Worm (Caenorhabditis elegans) whole organism, L3 larva: ENCODE results near the gene gtf-2F1.

ENCODE experiments used
- nhr-25 ChIP-seq: sonication (generic microtip); optimal IDR thresholded peaks from 2 replicates; lab custom pipeline; 2017; ENCODE audit warnings: missing biosample characterization, missing genetic modification characterization
- skn-1 ChIP-seq: fragments of 150-350 bp; optimal IDR thresholded peaks from 2 replicates; lab custom pipeline; 2014; ENCODE audit warnings: missing biosample characterization, missing genetic modification characterization
- tbx-2 ChIP-seq: sonication (generic microtip); optimal IDR thresholded peaks from 2 replicates; lab custom pipeline; 2016; ENCODE audit warnings: mild to moderate bottlenecking, missing genetic modification characterization, missing compliant biosample characterization
- ztf-11 ChIP-seq: fragments of 150-350 bp; optimal IDR thresholded peaks from 2 replicates; lab custom pipeline; 2014; ENCODE audit warnings: missing biosample characterization, missing genetic modification characterization

- TF ChIP-seq tbx-2 (tag; lab: Kevin White, UChicago) (no peak), skn-1 (no peak), ztf-11 (tag; lab: Kevin White, UChicago) (no peak), nhr-25 (tag; lab: Kevin White, UChicago) (no peak)
These were observed 21.5 kb downstream of the gtf-2F1 start, which contains the start of gene H20J04.6 for ce11 chrII:4322871-4323270.
